Fruit fly (Drosophila melanogaster) whole organism, adult: ENCODE data around the gene CG1304.

Source experiments
- CG11617 ChIP-seq: fragments of 200-800 bp; sonication (Bioruptor generic); optimal IDR thresholded peaks from 2 replicates; lab custom pipeline; 2017; ENCODE audit warnings: mild to moderate bottlenecking, missing biosample characterization, missing genetic modification reagents, missing genetic modification characterization
- CG12768 ChIP-seq: fragments of 200-800 bp; sonication (Bioruptor generic); optimal IDR thresholded peaks from 2 replicates; lab custom pipeline; 2017; ENCODE audit warnings: missing biosample characterization, missing genetic modification characterization, mild to moderate bottlenecking, moderate library complexity, missing genetic modification reagents
- CG14711 ChIP-seq: fragments of 200-800 bp; sonication (Bioruptor generic); optimal IDR thresholded peaks from 2 replicates; lab custom pipeline; 2018; ENCODE audit warnings: missing biosample characterization, mild to moderate bottlenecking, missing genetic modification characterization, moderate library complexity
- CG1620 ChIP-seq: fragments of 200-800 bp; sonication (Bioruptor generic); optimal IDR thresholded peaks from 2 replicates; lab custom pipeline; 2016; ENCODE audit warnings: missing biosample characterization, missing genetic modification characterization
- CG33017 ChIP-seq: fragments of 200-800 bp; sonication (Bioruptor generic); optimal IDR thresholded peaks from 2 replicates; lab custom pipeline; 2018; ENCODE audit warnings: missing biosample characterization, mild to moderate bottlenecking, missing genetic modification characterization, moderate library complexity
- CG5204 ChIP-seq: fragments of 200-800 bp; sonication (Bioruptor generic); optimal IDR thresholded peaks from 2 replicates; lab custom pipeline; 2016; ENCODE audit warnings: missing biosample characterization, missing genetic modification characterization
- CG7045 ChIP-seq: fragments of 200-800 bp; sonication (Bioruptor generic); optimal IDR thresholded peaks from 2 replicates; lab custom pipeline; 2017; ENCODE audit warnings: missing biosample characterization, mild to moderate bottlenecking, missing genetic modification characterization
- CG7101 ChIP-seq: fragments of 200-800 bp; sonication (Bioruptor generic); optimal IDR thresholded peaks from 2 replicates; lab custom pipeline; 2018; ENCODE audit warnings: missing biosample characterization, mild to moderate bottlenecking, missing genetic modification characterization, moderate library complexity
- Clk ChIP-seq: fragments of 200-800 bp; sonication (Bioruptor generic); optimal IDR thresholded peaks from 2 replicates; lab custom pipeline; 2017; ENCODE audit warnings: missing biosample characterization, missing genetic modification characterization
- Crg-1 ChIP-seq: fragments of 200-800 bp; sonication (Bioruptor generic); optimal IDR thresholded peaks from 2 replicates; lab custom pipeline; 2016; ENCODE audit warnings: missing biosample characterization, missing genetic modification characterization
- Hr96 ChIP-seq: fragments of 200-800 bp; sonication (Bioruptor generic); optimal IDR thresholded peaks from 2 replicates; lab custom pipeline; 2016; ENCODE audit warnings: missing biosample characterization, missing genetic modification characterization
- Mnt ChIP-seq: fragments of 200-800 bp; sonication (Bioruptor generic); optimal IDR thresholded peaks from 2 replicates; lab custom pipeline; 2016; ENCODE audit warnings: missing biosample characterization, mild to moderate bottlenecking, missing genetic modification characterization
- bab1 ChIP-seq: fragments of 200-800 bp; sonication (Bioruptor generic); optimal IDR thresholded peaks from 3 replicates; lab custom pipeline; 2019; ENCODE audit warnings: missing biosample characterization, mild to moderate bottlenecking, missing genetic modification characterization, moderate library complexity
- cic ChIP-seq: fragments of 200-800 bp; sonication (Bioruptor generic); optimal IDR thresholded peaks from 2 replicates; lab custom pipeline; 2017; ENCODE audit warnings: missing biosample characterization, mild to moderate bottlenecking, missing genetic modification characterization, moderate library complexity
- cnc ChIP-seq, 2 experiments: fragments of >200 bp; optimal IDR thresholded peaks; 2 replicates each; lab custom pipeline; 2017
- kay ChIP-seq: fragments of 200-800 bp; sonication (Bioruptor generic); peaks from one replicate; lab custom pipeline; 2016; ENCODE audit warnings: missing biosample characterization, missing genetic modification characterization, borderline replicate concordance
- ovo ChIP-seq: fragments of 200-800 bp; sonication (Bioruptor generic); optimal IDR thresholded peaks from 2 replicates; lab custom pipeline; 2016; ENCODE audit warnings: missing biosample characterization, missing genetic modification characterization
- pad ChIP-seq: fragments of 200-800 bp; sonication (Bioruptor generic); optimal IDR thresholded peaks from 3 replicates; lab custom pipeline; 2017; ENCODE audit warnings: missing biosample characterization, missing genetic modification characterization, mild to moderate bottlenecking, moderate library complexity, missing genetic modification reagents
- tj ChIP-seq: fragments of 200-800 bp; sonication (Bioruptor generic); optimal IDR thresholded peaks from 3 replicates; lab custom pipeline; 2017; ENCODE audit warnings: missing biosample characterization, mild to moderate bottlenecking, missing genetic modification characterization, moderate library complexity
- toe ChIP-seq: fragments of 200-800 bp; sonication (Bioruptor generic); optimal IDR thresholded peaks from 2 replicates; lab custom pipeline; 2016; ENCODE audit warnings: missing biosample characterization, missing genetic modification characterization

Gene CG1304

dm6 chrX:20933459-20933858, 31.8 kb downstream of the CG1304 start, which contains the start of gene CG11227:
TSS of gene CG11227 (minus strand) at chrX:20933559.
- TF ChIP-seq CG5204 (GFP tag; lab: Kevin White, UChicago) = no peak
- no peak for TF ChIP-seq CG11617 (GFP tag; lab: Kevin White, UChicago)
- no peak for TF ChIP-seq Hr96 (GFP tag; lab: Kevin White, UChicago)
- TF ChIP-seq CG33017 (tag; lab: Kevin White, UChicago) = no peak
- no peak for TF ChIP-seq CG7101 (tag; lab: Kevin White, UChicago)
- no peak for TF ChIP-seq CG14711 (tag; lab: Kevin White, UChicago)
- TF ChIP-seq pad (GFP tag; lab: Kevin White, UChicago) = no peak
- no peak for TF ChIP-seq CG7045 (GFP tag; lab: Kevin White, UChicago)
- no peak for TF ChIP-seq Crg-1 (GFP tag; lab: Kevin White, UChicago)
- no peak for TF ChIP-seq bab1 (GFP tag; lab: Kevin White, UChicago)
- TF ChIP-seq tj (GFP tag; lab: Kevin White, UChicago) = no peak

- TF ChIP-seq CG11617 (GFP tag; lab: Kevin White, UChicago) (no peak), cnc (optimal IDR thresholded peaks at IDR 0.05; lab: Kevin White, UChicago) (no peak), Hr96 (GFP tag; lab: Kevin White, UChicago) (no peak), pad (GFP tag; lab: Kevin White, UChicago) (no peak), CG14711 (tag; lab: Kevin White, UChicago) (no peak), Mnt (GFP tag; lab: Kevin White, UChicago) (no peak), CG7045 (GFP tag; lab: Kevin White, UChicago) (no peak), CG5204 (GFP tag; lab: Kevin White, UChicago) (no peak), CG7101 (tag; lab: Kevin White, UChicago) (no peak), CG12768 (GFP tag; lab: Kevin White, UChicago) (no peak)
Measured at dm6 chrX:20926950-20927349, 38.3 kb downstream of the CG1304 start, which contains the start of gene shakB. TSS of gene shakB (minus strand) at chrX:20927050.

dm6 chrX:20925858-20926257, 39.4 kb downstream of the CG1304 start:
- no peak for TF ChIP-seq bab1 (GFP tag; lab: Kevin White, UChicago)
- no peak for TF ChIP-seq Mnt (GFP tag; lab: Kevin White, UChicago)
- TF ChIP-seq CG7045 (GFP tag; lab: Kevin White, UChicago) = no peak
- no peak for TF ChIP-seq CG5204 (GFP tag; lab: Kevin White, UChicago)
- no peak for TF ChIP-seq Crg-1 (GFP tag; lab: Kevin White, UChicago)
- TF ChIP-seq kay = no peak
- TF ChIP-seq CG12768 (GFP tag; lab: Kevin White, UChicago) = no peak
- no peak for TF ChIP-seq cic (GFP tag; lab: Kevin White, UChicago)
- TF ChIP-seq CG7101 (tag; lab: Kevin White, UChicago) = no peak
- no peak for TF ChIP-seq tj (GFP tag; lab: Kevin White, UChicago)
- TF ChIP-seq toe (GFP tag; lab: Kevin White, UChicago) = no peak
- TF ChIP-seq cnc (optimal IDR thresholded peaks at IDR 0.05; lab: Kevin White, UChicago) = no peak

dm6 chrX:20924951-20925350, 40.3 kb downstream of the CG1304 start:
- no peak for TF ChIP-seq bab1 (GFP tag; lab: Kevin White, UChicago)
- TF ChIP-seq CG11617 (GFP tag; lab: Kevin White, UChicago) = no peak
- TF ChIP-seq Crg-1 (GFP tag; lab: Kevin White, UChicago) = no peak
- TF ChIP-seq Clk (GFP tag; lab: Kevin White, UChicago) = no peak
- no peak for TF ChIP-seq CG7045 (GFP tag; lab: Kevin White, UChicago)
- no peak for TF ChIP-seq ovo
- TF ChIP-seq CG7101 (tag; lab: Kevin White, UChicago) = no peak
- no peak for TF ChIP-seq pad (GFP tag; lab: Kevin White, UChicago)
- TF ChIP-seq CG12768 (GFP tag; lab: Kevin White, UChicago) = no peak
- no peak for TF ChIP-seq kay
- no peak for TF ChIP-seq toe (GFP tag; lab: Kevin White, UChicago)
- no peak for TF ChIP-seq cnc (optimal IDR thresholded peaks at IDR 0.05; lab: Kevin White, UChicago)
- TF ChIP-seq CG1620 (GFP tag; lab: Kevin White, UChicago) = no peak
- no peak for TF ChIP-seq Mnt (GFP tag; lab: Kevin White, UChicago)
- TF ChIP-seq tj (GFP tag; lab: Kevin White, UChicago) = no peak
- TF ChIP-seq Hr96 (GFP tag; lab: Kevin White, UChicago) = no peak
- TF ChIP-seq CG14711 (tag; lab: Kevin White, UChicago) = no peak
- TF ChIP-seq CG5204 (GFP tag; lab: Kevin White, UChicago) = no peak

dm6 chrX:20923787-20924186, 41.4 kb downstream of the CG1304 start:
- no peak for TF ChIP-seq Hr96 (GFP tag; lab: Kevin White, UChicago)

- no peak for TF ChIP-seq ovo
- no peak for TF ChIP-seq kay
- no peak for TF ChIP-seq pad (GFP tag; lab: Kevin White, UChicago)
- TF ChIP-seq Clk (GFP tag; lab: Kevin White, UChicago) = no peak
- TF ChIP-seq Hr96 (GFP tag; lab: Kevin White, UChicago) = no peak
Measured at dm6 chrX:20916436-20916835, 48.8 kb downstream of the CG1304 start.
